Fruit fly (Drosophila melanogaster): ENCODE data around the gene glec.

The glec gene

dm6 chr3R:21836614-21837013, 19.5 kb downstream of the glec start (continued):
- TF ChIP-seq twi (tag; optimal IDR thresholded peaks at IDR 0.05) (no peak), CG16779 (GFP tag; IDR thresholded peaks at IDR 0.05) (no peak), CG13296 (GFP tag; optimal IDR thresholded peaks at IDR 0.05) (no peak), croc (GFP tag; conservative IDR thresholded peaks at IDR 0.05) (no peak), CG31224 (GFP tag; IDR thresholded peaks at IDR 0.05) (no peak), CG11696 (GFP tag; IDR thresholded peaks at IDR 0.05) (no peak), stc (GFP tag; IDR thresholded peaks at IDR 0.05) (no peak), Aef1 (GFP tag; IDR thresholded peaks at IDR 0.05) (no peak), CG1647 (GFP tag; optimal IDR thresholded peaks at IDR 0.05) (no peak), CG6175 (GFP tag; IDR thresholded peaks at IDR 0.05) (peak; percentile 36; the same call in 1 of the 3 replicates), ind (GFP tag; optimal IDR thresholded peaks at IDR 0.05) (no peak), HLH54F (GFP tag; optimal IDR thresholded peaks at IDR 0.05) (no peak), Blimp-1 (GFP tag; optimal IDR thresholded peaks at IDR 0.05) (no peak), CG10431 (GFP tag; optimal IDR thresholded peaks at IDR 0.05) (no peak)

dm6 chr3R:21836201-21836504, 19.9 kb downstream of the glec start:
- TF ChIP-seq grau (tag; optimal IDR thresholded peaks at IDR 0.05), result peak; percentile 14
- no peak for TF ChIP-seq sr (GFP tag; IDR thresholded peaks at IDR 0.05)
- no peak for TF ChIP-seq tin (GFP tag; optimal IDR thresholded peaks at IDR 0.05)
- TF ChIP-seq CG18262 (tag; optimal IDR thresholded peaks at IDR 0.05), result peak; percentile 1
- peak; percentile 28 for TF ChIP-seq gem (tag; optimal IDR thresholded peaks at IDR 0.05)
- TF ChIP-seq Hr51 (GFP tag; optimal IDR thresholded peaks at IDR 0.05), result peak in 1 of 2 experiments; percentile 49
- TF ChIP-seq CG11504 (tag; optimal IDR thresholded peaks at IDR 0.05), result peak; percentile 14
- TF ChIP-seq hkb (optimal IDR thresholded peaks at IDR 0.05), result no peak
- no peak for TF ChIP-seq hkb (GFP tag; IDR thresholded peaks at IDR 0.05)
- 0 out of 3 replicates have a peak, but pooled peaks have one; percentile 15 for TF ChIP-seq zfh1 (GFP tag; IDR thresholded peaks at IDR 0.05)
- peak in 1 of 2 experiments; percentile 75 for TF ChIP-seq Pdp1 (GFP tag; optimal IDR thresholded peaks at IDR 0.05)
- 0 out of 3 replicates have a peak, but pooled peaks have one; percentile 26 for TF ChIP-seq row (GFP tag; IDR thresholded peaks at IDR 0.05)
- no peak for TF ChIP-seq psq (GFP tag; optimal IDR thresholded peaks at IDR 0.05)
- TF ChIP-seq CG8290 (GFP tag; optimal IDR thresholded peaks at IDR 0.05), result no peak
- TF ChIP-seq CG8290 (tag; optimal IDR thresholded peaks at IDR 0.05), result peak in 1 of 2 experiments; percentile 25
- peak; percentile 16 for TF ChIP-seq Sox102F (GFP tag; optimal IDR thresholded peaks at IDR 0.05)
- peak; percentile 2 for TF ChIP-seq CG7839 (tag; optimal IDR thresholded peaks at IDR 0.05)
- peak; percentile 24; the same call in 1 of the 2 replicates for TF ChIP-seq NFAT (GFP tag; IDR thresholded peaks at IDR 0.05)
- peak; percentile 6 for TF ChIP-seq CG18619 (GFP tag; optimal IDR thresholded peaks at IDR 0.05)
- TF ChIP-seq so (GFP tag; IDR thresholded peaks at IDR 0.05), result no peak
- TF ChIP-seq Rfx (GFP tag; IDR thresholded peaks at IDR 0.05), result peak; percentile 29; the same call in 1 of the 2 replicates
- TF ChIP-seq D19A (tag; optimal IDR thresholded peaks at IDR 0.05), result peak; percentile 83
- TF ChIP-seq CG17361 (GFP tag; IDR thresholded peaks at IDR 0.05), result 0 out of 3 replicates have a peak, but pooled peaks have one; percentile 19
- peak; percentile 66 for TF ChIP-seq CG14441 (GFP tag; IDR thresholded peaks at IDR 0.05)
- TF ChIP-seq CG12391 (tag; optimal IDR thresholded peaks at IDR 0.05), result peak; percentile 6
- TF ChIP-seq CG2120 (GFP tag; optimal IDR thresholded peaks at IDR 0.05), result peak; percentile 15
- TF ChIP-seq dmrt99B (tag; optimal IDR thresholded peaks at IDR 0.05), result peak; percentile 20
